Worm (Caenorhabditis elegans) whole organism, young adult: ENCODE data around the gene sdz-11.

ENCODE experiments used
- B0336.3 ChIP-seq: fragments of 200-800 bp; sonication (Bioruptor generic); IDR thresholded peaks from 2 replicates; pipeline ENCODE4 v1.3.6; 2022; ENCODE audit warnings: missing genetic modification characterization, missing compliant biosample characterization
- F22D6.2 ChIP-seq: sonication (generic microtip); optimal IDR thresholded peaks from 2 replicates; lab custom pipeline; 2016; ENCODE audit warnings: mild to moderate bottlenecking, missing genetic modification characterization, missing compliant biosample characterization
- Y53F4B.3 ChIP-seq: fragments of 200-800 bp; sonication (Bioruptor generic); IDR thresholded peaks from 2 replicates; pipeline ENCODE4 v1.3.6; 2022; ENCODE audit warnings: missing genetic modification reagents, missing genetic modification characterization, missing compliant biosample characterization
- ama-1 ChIP-seq, 3 experiments: fragments of 150-350 bp in 1 of 3; sonication (generic microtip) in 2 of 3; optimal IDR thresholded peaks; 2 replicates each; lab custom pipeline; 2014 to 2018; ENCODE audit warnings: missing biosample characterization in 2 of 3, missing genetic modification characterization in 2 of 3, missing genetic modification reagents in 2 of 3
- atf-7 ChIP-seq: sonication (generic microtip); optimal IDR thresholded peaks from 2 replicates; lab custom pipeline; 2017; ENCODE audit warnings: mild to moderate bottlenecking, missing genetic modification characterization, missing compliant biosample characterization
- ceh-79 ChIP-seq: sonication (generic microtip); optimal IDR thresholded peaks from 2 replicates; lab custom pipeline; 2017; ENCODE audit warnings: mild to moderate bottlenecking, missing genetic modification characterization, missing compliant biosample characterization
- dpff-1 ChIP-seq: sonication (generic microtip); optimal IDR thresholded peaks from 2 replicates; lab custom pipeline; 2017; ENCODE audit warnings: mild to moderate bottlenecking, missing genetic modification characterization, missing compliant biosample characterization
- hrde-1 ChIP-seq: sonication (generic microtip); optimal IDR thresholded peaks from 2 replicates; lab custom pipeline; 2016; ENCODE audit warnings: missing genetic modification characterization, mild to moderate bottlenecking, missing compliant biosample characterization, moderate library complexity, missing genotype, missing genetic modification reagents, borderline replicate concordance
- lin-35 ChIP-seq, 3 experiments: fragments of 150-350 bp in 2 of 3; sonication (generic microtip) in 1 of 3; optimal IDR thresholded peaks; 2 replicates each; lab custom pipeline; 2014 to 2018; ENCODE audit warnings: missing biosample characterization in 3 of 3, missing genetic modification characterization in 3 of 3, missing genetic modification reagents in 3 of 3
- lin-54 ChIP-seq: fragments of 200-800 bp; sonication (Bioruptor generic); optimal IDR thresholded peaks from 2 replicates; lab custom pipeline; 2018; ENCODE audit warnings: mild to moderate bottlenecking, missing genetic modification characterization, missing compliant biosample characterization
- nfya-2 ChIP-seq: fragments of 200-800 bp; sonication (Bioruptor generic); IDR thresholded peaks from 2 replicates; pipeline ENCODE4 v1.3.6; 2022; ENCODE audit warnings: missing genetic modification reagents, missing genetic modification characterization, missing compliant biosample characterization
- nhr-90 ChIP-seq: sonication (generic microtip); optimal IDR thresholded peaks from 2 replicates; lab custom pipeline; 2016; ENCODE audit warnings: missing genotype, mild to moderate bottlenecking, missing genetic modification characterization, missing compliant biosample characterization
- snpc-4 ChIP-seq, 5 experiments: fragments of 150-350 bp in 1 of 5; sonication (generic microtip) in 4 of 5; optimal IDR thresholded peaks; 2 replicates each; lab custom pipeline; 2014 to 2018; ENCODE audit warnings: missing genetic modification characterization in 5 of 5, missing biosample characterization in 3 of 5, antibody characterized with exemption in 2 of 5, mild to moderate bottlenecking in 2 of 5, missing compliant biosample characterization in 2 of 5, missing genotype in 2 of 5, moderate library complexity in 2 of 5, missing genetic modification reagents in 1 of 5

DNA sequence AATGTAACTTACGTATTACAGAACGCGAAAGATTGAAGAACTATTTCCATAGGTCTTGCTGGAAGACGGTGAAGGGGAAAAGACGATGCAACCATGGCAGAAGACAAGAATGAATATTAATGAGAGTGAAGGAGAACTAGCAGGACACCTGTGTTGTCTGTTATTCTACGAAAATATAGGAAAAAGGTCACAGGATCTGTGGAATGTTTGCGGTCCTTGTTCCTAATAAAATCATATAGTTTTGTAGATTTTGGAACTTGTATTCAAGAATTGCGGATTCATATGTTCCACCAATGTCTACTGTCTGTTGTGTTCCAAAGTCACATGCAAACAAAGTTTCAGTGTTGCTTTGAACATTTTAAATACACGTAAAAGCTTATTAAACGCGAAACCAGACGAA lies at the start of gene sdz-11:
- TF ChIP-seq atf-7 (no peak), nfya-2 (no peak), snpc-4 (GFP tag; optimal IDR thresholded peaks at IDR 0.05; lab: Kevin White, UChicago) (no peak), snpc-4 (tag; optimal IDR thresholded peaks at IDR 0.05; lab: Kevin White, UChicago) (no peak), F22D6.2 (tag; lab: Kevin White, UChicago) (no peak), B0336.3 (GFP tag; lab: Robert Waterston, UW) (no peak), dpff-1 (tag; lab: Kevin White, UChicago) (no peak), lin-54 (GFP tag; lab: Kevin White, UChicago) (no peak), ceh-79 (tag; lab: Kevin White, UChicago) (no peak), lin-35 (GFP tag; optimal IDR thresholded peaks at IDR 0.05; lab: Kevin White, UChicago) (no peak), nhr-90 (tag; lab: Kevin White, UChicago) (no peak), hrde-1 (tag; lab: Kevin White, UChicago) (no peak), Y53F4B.3 (GFP tag; lab: Robert Waterston, UW) (no peak), ama-1 (optimal IDR thresholded peaks at IDR 0.05; lab: Kevin White, UChicago) (no peak), ama-1 (GFP tag; optimal IDR thresholded peaks at IDR 0.05; lab: Kevin White, UChicago) (no peak)
